Worm (Caenorhabditis elegans) whole organism, L3 larva: ENCODE data around the gene sqd-1.
"Not testable (repeated sequence)": the region's sequence is repeated elsewhere in the genome, so short reads cannot be mapped to it uniquely, and the experiment has no call there.

ENCODE experiments used
- R02D3.7 ChIP-seq: fragments of 150-350 bp; optimal IDR thresholded peaks from 2 replicates; lab custom pipeline; 2014; ENCODE audit warnings: missing biosample characterization, missing genetic modification characterization
- ZK546.5 ChIP-seq: sonication (generic microtip); optimal IDR thresholded peaks from 2 replicates; lab custom pipeline; 2017; ENCODE audit warnings: missing biosample characterization, missing genetic modification characterization
- ama-1 ChIP-seq: fragments of 150-350 bp; optimal IDR thresholded peaks from 2 replicates; lab custom pipeline; 2018
- ceh-16 ChIP-seq: sonication (generic microtip); optimal IDR thresholded peaks from 2 replicates; lab custom pipeline; 2017; ENCODE audit warnings: missing biosample characterization, missing genetic modification characterization
- ceh-28 ChIP-seq: fragments of 150-350 bp; optimal IDR thresholded peaks from 2 replicates; lab custom pipeline; 2014; ENCODE audit warnings: missing biosample characterization, missing genetic modification reagents, missing genetic modification characterization
- ceh-82 ChIP-seq: fragments of 150-350 bp; optimal IDR thresholded peaks from 2 replicates; lab custom pipeline; 2014; ENCODE audit warnings: missing biosample characterization, missing genetic modification characterization
- ceh-9 ChIP-seq: sonication (generic microtip); optimal IDR thresholded peaks from 2 replicates; lab custom pipeline; 2018; ENCODE audit warnings: missing biosample characterization, missing genetic modification characterization
- daf-12 ChIP-seq: fragments of 150-350 bp; optimal IDR thresholded peaks from 2 replicates; lab custom pipeline; 2014; ENCODE audit warnings: missing biosample characterization, missing genetic modification reagents, missing genetic modification characterization
- egl-5 ChIP-seq: fragments of 150-350 bp; optimal IDR thresholded peaks from 2 replicates; lab custom pipeline; 2017; ENCODE audit warnings: missing biosample characterization, missing genetic modification reagents, missing genetic modification characterization, inconsistent platforms
- elt-1 ChIP-seq: fragments of 150-350 bp; optimal IDR thresholded peaks from 2 replicates; lab custom pipeline; 2014; ENCODE audit warnings: missing biosample characterization, missing genetic modification characterization
- elt-3 ChIP-seq, 3 experiments: fragments of 150-350 bp in 1 of 3; sonication (generic microtip) in 2 of 3; optimal IDR thresholded peaks; 2 replicates in 2 of 3; 4 replicates in 1 of 3; lab custom pipeline; 2014 to 2017; ENCODE audit warnings: missing biosample characterization in 3 of 3, missing genetic modification characterization in 3 of 3
- eor-1 ChIP-seq, 2 experiments: fragments of 150-350 bp; optimal IDR thresholded peaks; 2 replicates each; lab custom pipeline; 2014 to 2018; ENCODE audit warnings: missing biosample characterization in 2 of 2, missing genetic modification characterization in 2 of 2
- fkh-10 ChIP-seq: sonication (generic microtip); optimal IDR thresholded peaks from 2 replicates; lab custom pipeline; 2017; ENCODE audit warnings: missing biosample characterization, missing genetic modification reagents, missing genetic modification characterization
- fos-1 ChIP-seq: fragments of 150-350 bp; optimal IDR thresholded peaks from 2 replicates; lab custom pipeline; 2014; ENCODE audit warnings: missing biosample characterization, missing genetic modification characterization
- hmg-11 ChIP-seq: sonication (generic microtip); optimal IDR thresholded peaks from 2 replicates; lab custom pipeline; 2016; ENCODE audit warnings: missing genetic modification characterization, missing compliant biosample characterization
- jun-1 ChIP-seq: fragments of 150-350 bp; optimal IDR thresholded peaks from 2 replicates; lab custom pipeline; 2014; ENCODE audit warnings: missing biosample characterization, missing genetic modification reagents, missing genetic modification characterization
- lin-39 ChIP-seq: fragments of 150-350 bp; optimal IDR thresholded peaks from 2 replicates; lab custom pipeline; 2018; ENCODE audit warnings: missing biosample characterization, missing genetic modification reagents, missing genetic modification characterization
- mdl-1 ChIP-seq: fragments of 150-350 bp; optimal IDR thresholded peaks from 2 replicates; lab custom pipeline; 2014; ENCODE audit warnings: missing biosample characterization, missing genetic modification characterization
- mml-1 ChIP-seq: fragments of 150-350 bp; sonication (generic microtip); optimal IDR thresholded peaks from 3 replicates; lab custom pipeline; 2014; ENCODE audit warnings: missing biosample characterization, missing genetic modification characterization
- nhr-237 ChIP-seq: fragments of 150-350 bp; optimal IDR thresholded peaks from 2 replicates; lab custom pipeline; 2014; ENCODE audit warnings: missing biosample characterization, missing genetic modification characterization
- nhr-25 ChIP-seq: sonication (generic microtip); optimal IDR thresholded peaks from 2 replicates; lab custom pipeline; 2017; ENCODE audit warnings: missing biosample characterization, missing genetic modification characterization
- nhr-43 ChIP-seq: sonication (generic microtip); optimal IDR thresholded peaks from 2 replicates; lab custom pipeline; 2016; ENCODE audit warnings: mild to moderate bottlenecking, missing genetic modification characterization, missing compliant biosample characterization; ENCODE audit not compliant: poor library complexity, severe bottlenecking
- nhr-67 ChIP-seq: fragments of 150-350 bp; optimal IDR thresholded peaks from 2 replicates; lab custom pipeline; 2014; ENCODE audit warnings: missing biosample characterization, missing genetic modification characterization
- pha-4 ChIP-seq: fragments of 150-350 bp; optimal IDR thresholded peaks from 2 replicates; lab custom pipeline; 2014; ENCODE audit warnings: missing biosample characterization, missing genetic modification reagents, missing genetic modification characterization
- pqm-1 ChIP-seq: fragments of 150-350 bp; optimal IDR thresholded peaks from 2 replicates; lab custom pipeline; 2017; ENCODE audit warnings: missing biosample characterization, missing genetic modification characterization, inconsistent platforms
- sea-2 ChIP-seq: fragments of 150-350 bp; sonication (generic microtip); optimal IDR thresholded peaks from 4 replicates; lab custom pipeline; 2014; ENCODE audit warnings: missing biosample characterization, missing genetic modification reagents, missing genetic modification characterization
- skn-1 ChIP-seq: fragments of 150-350 bp; optimal IDR thresholded peaks from 2 replicates; lab custom pipeline; 2014; ENCODE audit warnings: missing biosample characterization, missing genetic modification characterization
- tbx-2 ChIP-seq: sonication (generic microtip); optimal IDR thresholded peaks from 2 replicates; lab custom pipeline; 2016; ENCODE audit warnings: mild to moderate bottlenecking, missing genetic modification characterization, missing compliant biosample characterization
- unc-39 ChIP-seq: sonication (generic microtip); optimal IDR thresholded peaks from 4 replicates; lab custom pipeline; 2017; ENCODE audit warnings: missing biosample characterization, missing genetic modification characterization
- unc-62 ChIP-seq: fragments of 150-350 bp; sonication (generic microtip); optimal IDR thresholded peaks from 4 replicates; lab custom pipeline; 2014; ENCODE audit warnings: missing biosample characterization, missing genetic modification reagents, missing genetic modification characterization
- ztf-4 ChIP-seq: fragments of 150-350 bp; optimal IDR thresholded peaks from 2 replicates; lab custom pipeline; 2014; ENCODE audit warnings: missing biosample characterization, missing genetic modification characterization

Gene sqd-1

DNA sequence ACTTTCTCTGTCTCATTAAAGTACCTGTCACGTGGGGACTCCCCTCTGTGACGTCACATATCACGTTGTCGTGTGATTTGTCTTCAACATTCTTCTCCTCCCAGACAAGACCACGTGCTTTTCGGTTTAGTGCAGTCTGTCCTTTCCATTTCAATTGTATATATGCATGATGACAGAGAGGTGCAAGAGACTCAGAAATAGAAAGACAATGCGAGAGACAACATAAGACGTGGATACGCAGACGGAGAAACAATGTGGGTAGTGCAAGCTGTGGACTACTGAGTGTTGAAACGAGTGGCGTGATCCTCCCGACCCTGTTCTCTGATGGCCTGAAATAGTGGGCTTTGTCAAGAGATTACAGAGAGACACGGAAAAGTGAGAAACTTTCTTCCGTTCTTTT is 12.8 kb downstream of the sqd-1 start (continued):
- peak; percentile 95 for TF ChIP-seq skn-1 (tag; lab: Kevin White, UChicago)
- peak; percentile 41 for TF ChIP-seq fos-1 (tag; lab: Kevin White, UChicago)
- TF ChIP-seq ceh-9: no peak
- TF ChIP-seq fkh-10 (GFP tag; lab: Kevin White, UChicago): no peak
- TF ChIP-seq ama-1 (lab: Kevin White, UChicago): peak; percentile 61
- no peak for TF ChIP-seq nhr-67 (tag; lab: Kevin White, UChicago)
- peak; percentile 23 for TF ChIP-seq sea-2
- peak; percentile 96 for TF ChIP-seq nhr-43 (tag; lab: Kevin White, UChicago)
- TF ChIP-seq elt-3 (tag; optimal IDR thresholded peaks at IDR 0.05; lab: Kevin White, UChicago): peak in 1 of 3 experiments; percentile 34
- TF ChIP-seq unc-62 (GFP tag; lab: Kevin White, UChicago): peak; percentile 84
- TF ChIP-seq ZK546.5 (tag; lab: Kevin White, UChicago): no peak
- peak; percentile 96 for TF ChIP-seq pha-4 (tag; lab: Kevin White, UChicago)
- no peak for TF ChIP-seq nhr-237 (tag; lab: Kevin White, UChicago)
- TF ChIP-seq mdl-1 (tag; lab: Kevin White, UChicago): peak; percentile 98
- peak; percentile 86 for TF ChIP-seq hmg-11 (tag; lab: Kevin White, UChicago)

- TF ChIP-seq ceh-16 (tag; lab: Kevin White, UChicago): no peak
- no peak for TF ChIP-seq unc-62 (GFP tag; lab: Kevin White, UChicago)
- no peak for TF ChIP-seq unc-39 (tag; lab: Kevin White, UChicago)
- no peak for TF ChIP-seq tbx-2
- TF ChIP-seq pqm-1 (tag; lab: Kevin White, UChicago): no peak
- no peak for TF ChIP-seq elt-1 (tag; lab: Kevin White, UChicago)
- TF ChIP-seq jun-1 (tag; lab: Kevin White, UChicago): no peak
Observed at ce11 chrIV:6337353-6337752, 13.4 kb downstream of the sqd-1 start, which contains the start of gene ipla-6. TSS of gene ipla-6 (plus strand) at chrIV:6337653.

DNA sequence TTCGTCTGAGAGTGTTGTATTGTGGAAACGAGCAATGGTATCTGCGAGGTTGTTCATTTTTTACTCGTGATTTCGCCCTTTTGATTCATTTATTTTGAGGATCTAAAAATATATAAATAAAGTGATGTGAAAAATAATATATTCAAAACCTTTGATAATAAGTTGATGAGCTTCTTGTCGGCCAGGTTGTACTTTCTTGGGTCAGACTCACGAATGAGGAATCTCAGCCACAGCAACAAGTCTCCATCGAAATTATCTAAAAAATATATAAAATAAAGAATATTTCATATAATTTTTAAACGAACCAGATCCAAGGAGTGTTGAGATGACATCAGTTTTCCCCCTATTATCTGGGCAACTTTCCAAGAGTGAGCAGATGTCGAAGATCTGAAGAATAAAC is 18.5 kb downstream of the sqd-1 start, which contains the start of gene Y73B6BL.288:
Gene Y73B6BL.288, minus strand, starts transcription at position 101 of the 400 bp plus-strand sequence.
- TF ChIP-seq ztf-4 (tag; lab: Kevin White, UChicago) (no peak), ceh-82 (tag; lab: Kevin White, UChicago) (no peak)
- TF ChIP-seq, all 47 proteins: peak for 0

DNA sequence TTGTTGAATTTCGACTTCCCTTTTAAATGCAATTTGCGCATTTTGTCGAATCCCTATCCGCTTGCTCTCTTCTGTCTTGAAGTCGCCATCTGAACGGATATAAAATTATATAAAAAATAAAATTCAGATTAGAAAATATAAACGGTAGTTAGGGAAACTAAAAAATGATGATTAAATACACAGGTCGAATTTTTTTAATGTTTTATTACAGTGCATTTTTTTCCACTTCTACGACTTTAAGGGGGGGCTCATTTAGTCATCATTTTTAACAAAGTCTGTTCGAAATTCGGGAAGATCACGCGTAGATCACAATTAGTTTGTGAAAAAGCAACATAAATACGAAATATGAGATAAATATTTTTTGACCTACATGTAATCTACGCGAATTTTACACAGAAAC is 18.9 kb downstream of the sqd-1 start, which contains the start of gene Y73B6BL.14:
Gene Y73B6BL.14, minus strand, starts transcription at position 101 of the 400 bp plus-strand sequence.
- TF ChIP-seq fos-1 (tag; lab: Kevin White, UChicago) (no peak), mml-1 (tag; lab: Kevin White, UChicago) (no peak)

- TF ChIP-seq fos-1 (tag; lab: Kevin White, UChicago); sea-2; ama-1 (lab: Kevin White, UChicago): not testable (repeated sequence)
Observed at ce11 chrIV:6347213-6347612, 23.2 kb downstream of the sqd-1 start, which contains the start of gene Y73B6BL.289. TSS of gene Y73B6BL.289 (plus strand) at chrIV:6347513.

ce11 chrIV:6361668-6362067 is 37.7 kb downstream of the sqd-1 start, which contains the start of gene Y73B6BL.47:
TSS of gene Y73B6BL.47 (plus strand) at chrIV:6361968.
- TF ChIP-seq skn-1 (tag; lab: Kevin White, UChicago) (no peak), eor-1 (tag; optimal IDR thresholded peaks at IDR 0.05; lab: Kevin White, UChicago) (no peak), unc-62 (GFP tag; lab: Kevin White, UChicago) (no peak), ZK546.5 (tag; lab: Kevin White, UChicago) (no peak), lin-39 (no peak)

DNA sequence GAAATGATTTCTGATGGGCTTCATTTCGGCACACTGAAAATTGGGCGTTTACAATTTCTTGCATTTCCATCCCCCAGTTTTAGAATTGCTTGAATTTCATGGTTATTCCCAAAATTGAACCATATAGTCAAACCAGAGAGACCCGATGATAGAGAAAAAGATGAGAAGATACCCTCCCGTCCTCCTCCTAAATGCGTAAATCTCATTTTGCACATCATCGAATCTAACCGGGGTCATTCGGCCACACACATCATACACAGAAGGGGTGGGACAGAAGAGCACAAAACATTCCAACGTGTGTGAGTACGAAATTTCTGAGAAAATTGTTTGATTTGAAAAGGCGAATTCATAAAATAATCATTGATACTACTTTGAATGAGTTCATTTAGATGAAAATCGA is 39.6 kb downstream of the sqd-1 start:
- TF ChIP-seq sea-2 (no peak), ZK546.5 (tag; lab: Kevin White, UChicago) (no peak), mdl-1 (tag; lab: Kevin White, UChicago) (no peak), tbx-2 (no peak), nhr-25 (tag; lab: Kevin White, UChicago) (no peak), nhr-237 (tag; lab: Kevin White, UChicago) (no peak), egl-5 (tag; lab: Kevin White, UChicago) (no peak), nhr-43 (tag; lab: Kevin White, UChicago) (no peak), elt-1 (tag; lab: Kevin White, UChicago) (no peak), hmg-11 (tag; lab: Kevin White, UChicago) (no peak), pha-4 (tag; lab: Kevin White, UChicago) (no peak), lin-39 (no peak), unc-62 (GFP tag; lab: Kevin White, UChicago) (no peak), ceh-28 (tag; lab: Kevin White, UChicago) (no peak), fkh-10 (GFP tag; lab: Kevin White, UChicago) (no peak), R02D3.7 (tag; lab: Kevin White, UChicago) (no peak), fos-1 (tag; lab: Kevin White, UChicago) (no peak), daf-12 (no peak)
